Worm (Caenorhabditis elegans): ENCODE results near the gene F41H10.1.

The F41H10.1 gene

ce11 chrIV:5419122-5419521 lies 36.4 kb downstream of the F41H10.1 start, which contains the start of gene ehn-3:
Gene ehn-3 (minus strand): TSS chrIV:5419222.
- TF ChIP-seq nhr-111 (GFP tag; optimal IDR thresholded peaks at IDR 0.05), result no peak
- TF ChIP-seq mes-2 (tag; optimal IDR thresholded peaks at IDR 0.05; ENCODE audit: poor library complexity, severe bottlenecking), result no peak

All from whole organism, L4 larva.